Worm (Caenorhabditis elegans) whole organism, young adult: ENCODE results near the gene nlp-80.

Experiments
- B0019.2 ChIP-seq: fragments of 200-800 bp; sonication (Bioruptor generic); conservative IDR thresholded peaks from 2 replicates; pipeline ENCODE4 v1.3.6; 2022; ENCODE audit warnings: missing genetic modification reagents, missing genetic modification characterization, missing compliant biosample characterization
- B0035.1 ChIP-seq: sonication (generic microtip); optimal IDR thresholded peaks from 2 replicates; lab custom pipeline; 2016; ENCODE audit warnings: missing genetic modification characterization, mild to moderate bottlenecking, missing compliant biosample characterization, missing genotype, missing genetic modification reagents
- B0336.3 ChIP-seq: fragments of 200-800 bp; sonication (Bioruptor generic); IDR thresholded peaks from 2 replicates; pipeline ENCODE4 v1.3.6; 2022; ENCODE audit warnings: missing genetic modification characterization, missing compliant biosample characterization
- D2030.7 ChIP-seq: fragments of 200-800 bp; sonication (Bioruptor generic); IDR thresholded peaks from 2 replicates; pipeline ENCODE4 v1.3.6; 2022; ENCODE audit warnings: missing genetic modification reagents, missing genetic modification characterization, missing compliant biosample characterization
- F10E7.11 ChIP-seq: sonication (generic microtip); optimal IDR thresholded peaks from 2 replicates; lab custom pipeline; 2017; ENCODE audit warnings: mild to moderate bottlenecking, missing genetic modification characterization, moderate library complexity, missing compliant biosample characterization
- F33H1.4 ChIP-seq: fragments of 200-800 bp; sonication (Bioruptor generic); IDR thresholded peaks from 2 replicates; pipeline ENCODE4 v1.3.6; 2022; ENCODE audit warnings: missing genetic modification reagents, missing genetic modification characterization, missing compliant biosample characterization
- K11D2.4 ChIP-seq: fragments of 200-800 bp; sonication (Bioruptor generic); IDR thresholded peaks from 2 replicates; pipeline ENCODE4 v1.3.6; 2022; ENCODE audit warnings: missing genetic modification reagents, missing genetic modification characterization, missing compliant biosample characterization
- K12H6.12 ChIP-seq: fragments of 200-800 bp; sonication (Bioruptor generic); optimal IDR thresholded peaks from 2 replicates; lab custom pipeline; 2018; ENCODE audit warnings: mild to moderate bottlenecking, missing genetic modification characterization, missing compliant biosample characterization
- Y56A3A.18 ChIP-seq: fragments of 200-800 bp; sonication (Bioruptor generic); IDR thresholded peaks from 2 replicates; pipeline ENCODE4 v1.3.6; 2022; ENCODE audit warnings: missing genetic modification reagents, missing genetic modification characterization, missing compliant biosample characterization
- aptf-2 ChIP-seq: fragments of 200-800 bp; sonication (Bioruptor generic); conservative IDR thresholded peaks from 2 replicates; pipeline ENCODE4 v1.3.6; 2022; ENCODE audit warnings: missing genetic modification reagents, missing genetic modification characterization, missing compliant biosample characterization
- attf-5 ChIP-seq: fragments of 200-800 bp; sonication (Bioruptor generic); optimal IDR thresholded peaks from 2 replicates; lab custom pipeline; 2018; ENCODE audit warnings: mild to moderate bottlenecking, missing genetic modification characterization, missing compliant biosample characterization
- ceh-91 ChIP-seq: fragments of 200-800 bp; sonication (Bioruptor generic); IDR thresholded peaks from 2 replicates; pipeline ENCODE4 v1.3.6; 2022; ENCODE audit warnings: missing genetic modification reagents, missing genetic modification characterization, missing compliant biosample characterization
- chd-7 ChIP-seq: sonication (generic microtip); optimal IDR thresholded peaks from 2 replicates; lab custom pipeline; 2016; ENCODE audit warnings: mild to moderate bottlenecking, missing genetic modification characterization, moderate library complexity, missing compliant biosample characterization
- die-1 ChIP-seq: sonication (generic microtip); optimal IDR thresholded peaks from 2 replicates; lab custom pipeline; 2016; ENCODE audit warnings: missing genotype, mild to moderate bottlenecking, missing genetic modification characterization, missing compliant biosample characterization
- dpff-1 ChIP-seq: sonication (generic microtip); optimal IDR thresholded peaks from 2 replicates; lab custom pipeline; 2017; ENCODE audit warnings: mild to moderate bottlenecking, missing genetic modification characterization, missing compliant biosample characterization
- dpl-1 ChIP-seq: fragments of 150-350 bp; optimal IDR thresholded peaks from 2 replicates; lab custom pipeline; 2014; ENCODE audit warnings: missing biosample characterization, missing genetic modification reagents, missing genetic modification characterization
- efl-1 ChIP-seq: fragments of 150-350 bp; optimal IDR thresholded peaks from 2 replicates; lab custom pipeline; 2014; ENCODE audit warnings: missing biosample characterization, missing genetic modification reagents, missing genetic modification characterization
- egl-18 ChIP-seq: fragments of 200-800 bp; sonication (Bioruptor generic); IDR thresholded peaks from 2 replicates; pipeline ENCODE4 v1.3.6; 2022; ENCODE audit warnings: missing genetic modification reagents, missing genetic modification characterization, missing compliant biosample characterization
- egrh-3 ChIP-seq: fragments of 200-800 bp; sonication (Bioruptor generic); IDR thresholded peaks from 2 replicates; pipeline ENCODE4 v1.3.6; 2022; ENCODE audit warnings: missing genetic modification reagents, missing genetic modification characterization, missing compliant biosample characterization
- hsf-1 ChIP-seq: fragments of 200-800 bp; sonication (Bioruptor generic); IDR thresholded peaks from 2 replicates; pipeline ENCODE4 v1.3.6; 2022; ENCODE audit warnings: missing genetic modification reagents, missing genetic modification characterization, missing compliant biosample characterization
- lin-35 ChIP-seq, 3 experiments: fragments of 150-350 bp in 2 of 3; sonication (generic microtip) in 1 of 3; optimal IDR thresholded peaks; 2 replicates each; lab custom pipeline; 2014 to 2018; ENCODE audit warnings: missing biosample characterization in 3 of 3, missing genetic modification characterization in 3 of 3, missing genetic modification reagents in 3 of 3
- lin-40 ChIP-seq: sonication (generic microtip); optimal IDR thresholded peaks from 2 replicates; lab custom pipeline; 2016; ENCODE audit warnings: missing genetic modification characterization, mild to moderate bottlenecking, missing compliant biosample characterization, missing genotype, missing genetic modification reagents
- madf-6 ChIP-seq: fragments of 200-800 bp; sonication (Bioruptor generic); IDR thresholded peaks from 2 replicates; pipeline ENCODE4 v1.3.6; 2022; ENCODE audit warnings: missing genetic modification reagents, missing genetic modification characterization, missing compliant biosample characterization
- madf-8 ChIP-seq: fragments of 200-800 bp; sonication (Bioruptor generic); conservative IDR thresholded peaks from 2 replicates; pipeline ENCODE4 v1.3.6; 2022; ENCODE audit warnings: missing genetic modification reagents, missing genetic modification characterization, missing compliant biosample characterization
- mcd-1 ChIP-seq: fragments of 200-800 bp; sonication (Bioruptor generic); IDR thresholded peaks from 2 replicates; pipeline ENCODE4 v1.3.6; 2022; ENCODE audit warnings: missing genetic modification reagents, missing genetic modification characterization, missing compliant biosample characterization
- mxl-1 ChIP-seq: sonication (generic microtip); optimal IDR thresholded peaks from 2 replicates; lab custom pipeline; 2016; ENCODE audit warnings: missing genetic modification characterization, missing compliant biosample characterization
- nfya-2 ChIP-seq: fragments of 200-800 bp; sonication (Bioruptor generic); IDR thresholded peaks from 2 replicates; pipeline ENCODE4 v1.3.6; 2022; ENCODE audit warnings: missing genetic modification reagents, missing genetic modification characterization, missing compliant biosample characterization
- nfyb-1 ChIP-seq: fragments of 200-800 bp; sonication (Bioruptor generic); IDR thresholded peaks from 2 replicates; pipeline ENCODE4 v1.3.6; 2022; ENCODE audit warnings: missing genetic modification reagents, missing genetic modification characterization, missing compliant biosample characterization
- pbrm-1 ChIP-seq: fragments of 200-800 bp; sonication (Bioruptor generic); IDR thresholded peaks from 2 replicates; pipeline ENCODE4 v1.3.6; 2022; ENCODE audit warnings: missing genetic modification reagents, missing genetic modification characterization, missing compliant biosample characterization
- rcor-1 ChIP-seq: fragments of 200-800 bp; sonication (Bioruptor generic); IDR thresholded peaks from 2 replicates; pipeline ENCODE4 v1.3.6; 2022; ENCODE audit warnings: missing genetic modification reagents, missing genetic modification characterization, missing compliant biosample characterization
- rec-8 ChIP-seq, 2 experiments: sonication (generic microtip); optimal IDR thresholded peaks; 2 replicates each; lab custom pipeline; 2016; ENCODE audit warnings: mild to moderate bottlenecking in 2 of 2, missing genetic modification characterization in 2 of 2, missing genetic modification reagents in 2 of 2, missing genotype in 2 of 2, missing biosample characterization in 1 of 2, missing compliant biosample characterization in 1 of 2, moderate library complexity in 1 of 2
- snpc-1.3 ChIP-seq: sonication (generic microtip); optimal IDR thresholded peaks from 2 replicates; lab custom pipeline; 2017; ENCODE audit warnings: missing genetic modification characterization, mild to moderate bottlenecking, missing compliant biosample characterization, antibody characterized with exemption, moderate library complexity, missing genotype, missing genetic modification reagents; ENCODE audit not compliant: insufficient read depth
- snpc-3.4 ChIP-seq: sonication (generic microtip); optimal IDR thresholded peaks from 2 replicates; lab custom pipeline; 2017; ENCODE audit warnings: missing genetic modification characterization, mild to moderate bottlenecking, missing compliant biosample characterization, antibody characterized with exemption, moderate library complexity, missing genotype, missing genetic modification reagents
- xnd-1 ChIP-seq: sonication (generic microtip); optimal IDR thresholded peaks from 2 replicates; lab custom pipeline; 2016; ENCODE audit warnings: missing genotype, missing genetic modification reagents, missing genetic modification characterization, missing compliant biosample characterization
- ztf-25 ChIP-seq: fragments of 200-800 bp; sonication (Bioruptor generic); IDR thresholded peaks from 2 replicates; pipeline ENCODE4 v1.3.6; 2022; ENCODE audit warnings: missing genetic modification reagents, missing genetic modification characterization, missing compliant biosample characterization
- ztf-26 ChIP-seq: sonication (generic microtip); optimal IDR thresholded peaks from 2 replicates; lab custom pipeline; 2017; ENCODE audit warnings: missing genetic modification characterization, missing compliant biosample characterization
- ztf-6 ChIP-seq: fragments of 200-800 bp; sonication (Bioruptor generic); IDR thresholded peaks from 2 replicates; pipeline ENCODE4 v1.3.6; 2022; ENCODE audit warnings: missing genetic modification reagents, missing genetic modification characterization, missing compliant biosample characterization

The nlp-80 gene

DNA sequence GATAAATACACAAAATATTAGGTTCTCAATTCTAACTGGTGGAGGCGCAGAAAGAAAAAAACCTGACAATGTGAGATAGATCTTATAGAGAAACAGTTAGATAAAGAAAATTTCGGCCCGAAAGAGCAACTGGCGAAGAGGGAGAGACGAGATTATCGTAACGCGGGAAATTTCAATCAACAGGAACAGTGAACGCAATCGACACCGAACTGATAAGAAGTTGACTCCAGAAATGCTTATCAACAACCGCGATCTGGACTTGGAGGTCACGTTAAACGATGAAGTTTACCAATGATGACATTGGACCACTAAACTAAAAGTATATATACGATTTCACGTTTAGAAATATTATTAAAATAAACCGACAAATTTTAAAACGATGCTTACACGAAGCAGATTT is 11.0 kb upstream of the nlp-80 start (continued):
- TF ChIP-seq mcd-1 (GFP tag; lab: Robert Waterston, UW) = peak; percentile 55
- TF ChIP-seq F33H1.4 (GFP tag; lab: Robert Waterston, UW) = peak; percentile 24
- 0 out of 2 replicates have a peak, but pooled peaks have one; percentile 2 for TF ChIP-seq egl-18 (GFP tag; lab: Robert Waterston, UW)
- TF ChIP-seq ztf-6 (GFP tag; lab: Robert Waterston, UW) = no peak
- peak; percentile 24 for TF ChIP-seq B0035.1 (tag; lab: Kevin White, UChicago)
- TF ChIP-seq rec-8 (tag; optimal IDR thresholded peaks at IDR 0.05; lab: Kevin White, UChicago) = peak in 1 of 2 experiments; percentile 2
- peak; percentile 84 for TF ChIP-seq nfyb-1
- TF ChIP-seq die-1 = peak; percentile 67
- peak; percentile 81 for TF ChIP-seq snpc-3.4
- TF ChIP-seq attf-5 = no peak
- peak; percentile 88 for TF ChIP-seq Y56A3A.18 (GFP tag; lab: Robert Waterston, UW)
- TF ChIP-seq ceh-91 = peak; percentile 11; the same call in 1 of the 2 replicates
- peak; percentile 86 for TF ChIP-seq hsf-1 (GFP tag; lab: Robert Waterston, UW)
- no peak for TF ChIP-seq dpl-1 (GFP tag; lab: Kevin White, UChicago)
- TF ChIP-seq madf-6 (GFP tag; lab: Robert Waterston, UW) = peak; percentile 86
- TF ChIP-seq egrh-3 = no peak
- no peak for TF ChIP-seq ztf-25
- TF ChIP-seq lin-40 = peak; percentile 37
- no peak for TF ChIP-seq aptf-2 (GFP tag; lab: Robert Waterston, UW)
- 0 out of 2 replicates have a peak, but pooled peaks have one; percentile 30 for TF ChIP-seq D2030.7 (GFP tag; lab: Robert Waterston, UW)
- no peak for TF ChIP-seq dpff-1 (tag; lab: Kevin White, UChicago)
- TF ChIP-seq K12H6.12 (tag; lab: Kevin White, UChicago) = no peak
- peak; percentile 79 for TF ChIP-seq pbrm-1
- no peak for TF ChIP-seq B0019.2 (GFP tag; lab: Robert Waterston, UW)
- TF ChIP-seq mxl-1 (tag; lab: Kevin White, UChicago) = no peak
- TF ChIP-seq F10E7.11 (tag; lab: Kevin White, UChicago) = peak; percentile 83
- TF ChIP-seq rcor-1 (GFP tag; lab: Robert Waterston, UW) = peak; percentile 75; the same call in 1 of the 2 replicates
- TF ChIP-seq nfya-2 (GFP tag; lab: Robert Waterston, UW) = peak; percentile 78; the same call in 1 of the 2 replicates
- peak in 1 of 3 experiments; percentile 81 for TF ChIP-seq lin-35 (GFP tag; optimal IDR thresholded peaks at IDR 0.05; lab: Kevin White, UChicago)

DNA sequence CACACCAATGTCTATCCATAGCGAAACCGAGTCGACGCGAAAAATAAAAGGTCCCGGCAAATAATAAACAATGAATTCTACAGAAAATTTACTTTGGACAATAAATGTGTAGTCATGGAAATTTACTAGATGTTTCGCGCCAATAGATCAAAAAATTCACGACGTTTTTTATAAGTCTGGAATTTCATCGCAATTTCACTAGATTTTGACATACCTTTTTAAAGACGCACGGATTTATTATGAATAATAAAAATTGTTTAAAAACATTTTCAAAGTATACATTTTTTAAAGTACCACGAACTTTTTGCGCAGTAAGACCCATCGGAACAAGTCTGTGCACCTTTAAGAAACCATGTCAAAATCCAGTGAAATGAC is 10.6 kb upstream of the nlp-80 start:
- TF ChIP-seq madf-6 (GFP tag; lab: Robert Waterston, UW) = peak; percentile 87
- peak; percentile 6 for TF ChIP-seq snpc-1.3 (tag; lab: Kevin White, UChicago)
- no peak for TF ChIP-seq chd-7
- peak; percentile 11 for TF ChIP-seq ztf-26 (tag; lab: Kevin White, UChicago)
- TF ChIP-seq efl-1 = peak; percentile 65
- TF ChIP-seq dpff-1 (tag; lab: Kevin White, UChicago) = peak; percentile 78
- TF ChIP-seq K11D2.4 (GFP tag; lab: Robert Waterston, UW) = no peak
- TF ChIP-seq B0336.3 (GFP tag; lab: Robert Waterston, UW) = no peak
- peak in 1 of 3 experiments; percentile 16 for TF ChIP-seq lin-35 (GFP tag; optimal IDR thresholded peaks at IDR 0.05; lab: Kevin White, UChicago)
- peak; percentile 76 for TF ChIP-seq xnd-1 (tag; lab: Kevin White, UChicago)
- peak; percentile 64 for TF ChIP-seq madf-8
- TF ChIP-seq, all 124 proteins: peak for 8
